Worm (Caenorhabditis elegans) whole organism, late embryonic: ENCODE measurements around the gene twk-24.
A peak's percentile ranks its signal among the peaks of the same experiment; 100 is the strongest.

Source experiments
- C38D4.7 ChIP-seq: fragments of 200-800 bp; sonication (Bioruptor generic); optimal IDR thresholded peaks from 2 replicates; lab custom pipeline; 2018; ENCODE audit warnings: mild to moderate bottlenecking, missing genetic modification characterization, moderate library complexity, missing compliant biosample characterization
- F13H6.1 ChIP-seq: sonication (generic microtip); optimal IDR thresholded peaks from 2 replicates; lab custom pipeline; 2016; ENCODE audit warnings: missing genetic modification characterization, missing compliant biosample characterization
- K09A11.1 ChIP-seq: sonication (generic microtip); optimal IDR thresholded peaks from 2 replicates; lab custom pipeline; 2017; ENCODE audit warnings: antibody characterized with exemption, mild to moderate bottlenecking, missing genetic modification characterization, missing compliant biosample characterization; ENCODE audit not compliant: insufficient read depth
- T23F11.4 ChIP-seq: fragments of 200-800 bp; sonication (Bioruptor generic); optimal IDR thresholded peaks from 2 replicates; lab custom pipeline; 2018; ENCODE audit warnings: mild to moderate bottlenecking, missing genetic modification characterization, missing compliant biosample characterization
- ahr-1 ChIP-seq: sonication (generic microtip); optimal IDR thresholded peaks from 2 replicates; lab custom pipeline; 2016; ENCODE audit warnings: missing genetic modification characterization, missing compliant biosample characterization
- ama-1 ChIP-seq: fragments of 150-350 bp; optimal IDR thresholded peaks from 2 replicates; lab custom pipeline; 2014
- ceh-14 ChIP-seq: sonication (generic microtip); optimal IDR thresholded peaks from 2 replicates; lab custom pipeline; 2016; ENCODE audit warnings: missing genotype, missing genetic modification characterization, missing compliant biosample characterization
- ceh-2 ChIP-seq: sonication (generic microtip); optimal IDR thresholded peaks from 2 replicates; lab custom pipeline; 2016; ENCODE audit warnings: missing genotype, missing genetic modification characterization, missing compliant biosample characterization
- ceh-22 ChIP-seq: sonication (generic microtip); optimal IDR thresholded peaks from 2 replicates; lab custom pipeline; 2017; ENCODE audit warnings: missing biosample characterization, missing genetic modification characterization
- ceh-30 ChIP-seq: fragments of 150-350 bp; optimal IDR thresholded peaks from 2 replicates; lab custom pipeline; 2014; ENCODE audit warnings: missing biosample characterization, missing genetic modification characterization
- ceh-48 ChIP-seq: sonication (generic microtip); optimal IDR thresholded peaks from 2 replicates; lab custom pipeline; 2016; ENCODE audit warnings: missing genetic modification characterization, inconsistent platforms, missing compliant biosample characterization
- dve-1 ChIP-seq: sonication (generic microtip); optimal IDR thresholded peaks from 2 replicates; lab custom pipeline; 2017; ENCODE audit warnings: antibody characterized with exemption, mild to moderate bottlenecking, missing genetic modification characterization, missing compliant biosample characterization
- elt-2 ChIP-seq: sonication (generic microtip); optimal IDR thresholded peaks from 2 replicates; lab custom pipeline; 2016; ENCODE audit warnings: missing genetic modification reagents, missing genetic modification characterization, missing compliant biosample characterization
- elt-4 ChIP-seq: sonication (generic microtip); optimal IDR thresholded peaks from 2 replicates; lab custom pipeline; 2016; ENCODE audit warnings: missing genetic modification characterization, missing compliant biosample characterization
- fax-1 ChIP-seq: sonication (generic microtip); optimal IDR thresholded peaks from 2 replicates; lab custom pipeline; 2016; ENCODE audit warnings: missing genotype, missing genetic modification characterization, missing compliant biosample characterization
- hlh-30 ChIP-seq: sonication (generic microtip); optimal IDR thresholded peaks from 2 replicates; lab custom pipeline; 2017; ENCODE audit warnings: antibody characterized with exemption, missing genetic modification characterization, missing compliant biosample characterization; ENCODE audit not compliant: insufficient read depth
- hlh-8 ChIP-seq: sonication (generic microtip); optimal IDR thresholded peaks from 2 replicates; lab custom pipeline; 2016; ENCODE audit warnings: missing genotype, missing genetic modification characterization, missing compliant biosample characterization
- madf-2 ChIP-seq: sonication (generic microtip); optimal IDR thresholded peaks from 2 replicates; lab custom pipeline; 2017; ENCODE audit warnings: missing genetic modification characterization, missing compliant biosample characterization
- nfya-1 ChIP-seq: sonication (generic microtip); optimal IDR thresholded peaks from 2 replicates; lab custom pipeline; 2017; ENCODE audit warnings: missing genetic modification characterization, mild to moderate bottlenecking, missing compliant biosample characterization, antibody characterized with exemption, moderate library complexity
- pag-3 ChIP-seq: sonication (generic microtip); optimal IDR thresholded peaks from 2 replicates; lab custom pipeline; 2016; ENCODE audit warnings: missing compliant biosample characterization, missing genetic modification characterization, borderline replicate concordance
- pat-9 ChIP-seq: fragments of 200-800 bp; sonication (Bioruptor generic); optimal IDR thresholded peaks from 2 replicates; lab custom pipeline; 2018; ENCODE audit warnings: mild to moderate bottlenecking, missing genetic modification characterization, moderate library complexity, missing compliant biosample characterization
- pha-4 ChIP-seq: fragments of 150-350 bp; optimal IDR thresholded peaks from 2 replicates; lab custom pipeline; 2018; ENCODE audit warnings: missing biosample characterization, missing genetic modification reagents, missing genetic modification characterization
- pros-1 ChIP-seq: fragments of 150-350 bp; optimal IDR thresholded peaks from 2 replicates; lab custom pipeline; 2014; ENCODE audit warnings: missing biosample characterization, missing genetic modification reagents, missing genetic modification characterization
- ref-2 ChIP-seq: sonication (generic microtip); optimal IDR thresholded peaks from 2 replicates; lab custom pipeline; 2016; ENCODE audit warnings: missing genetic modification characterization, missing compliant biosample characterization
- rnt-1 ChIP-seq: sonication (generic microtip); optimal IDR thresholded peaks from 2 replicates; lab custom pipeline; 2016; ENCODE audit warnings: missing genetic modification characterization, missing compliant biosample characterization
- sdc-2 ChIP-seq: sonication (generic microtip); optimal IDR thresholded peaks from 2 replicates; lab custom pipeline; 2016; ENCODE audit warnings: missing genotype, missing genetic modification characterization, missing compliant biosample characterization
- sox-2 ChIP-seq: fragments of 200-800 bp; sonication (Bioruptor generic); IDR thresholded peaks from 2 replicates; pipeline ENCODE4 v1.3.6; 2022; ENCODE audit warnings: missing genetic modification reagents, missing genetic modification characterization, missing compliant biosample characterization
- unc-3 ChIP-seq, 2 experiments: fragments of 200-800 bp in 1 of 2; sonication (Bioruptor generic) in 1 of 2; sonication (generic microtip) in 1 of 2; conservative IDR thresholded peaks in 1 of 2; optimal IDR thresholded peaks in 1 of 2; 2 replicates each; pipeline versions ENCODE4 v1.3.6 to Lab custom; 2016 to 2022; ENCODE audit warnings: missing compliant biosample characterization in 2 of 2, missing genetic modification characterization in 2 of 2, missing genetic modification reagents in 1 of 2

Gene twk-24

DNA sequence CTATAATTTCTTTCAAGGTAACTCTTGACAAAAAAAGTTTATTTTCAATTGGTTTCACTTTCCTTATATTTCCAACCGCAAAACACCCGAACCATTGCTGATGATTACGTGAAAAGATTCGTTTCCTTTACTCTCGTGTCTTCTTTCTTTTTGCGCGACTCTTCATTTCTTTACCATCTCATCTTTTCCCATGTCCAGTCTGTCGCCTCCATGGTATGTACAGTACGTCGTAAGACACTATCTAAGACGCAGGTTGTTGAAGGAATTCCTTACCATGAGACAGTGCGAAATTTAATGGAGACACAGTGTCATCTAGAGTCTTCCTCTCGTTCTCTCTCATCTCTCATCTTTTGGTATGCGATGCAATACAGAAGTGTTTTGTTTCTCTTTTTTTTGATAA lies 31.0 kb upstream of the twk-24 start:
- TF ChIP-seq hlh-30 (tag; lab: Kevin White, UChicago) (peak; percentile 68), elt-2 (tag; lab: Kevin White, UChicago) (peak; percentile 23), ceh-30 (tag; lab: Kevin White, UChicago) (peak; percentile 19), nfya-1 (peak; percentile 55), ahr-1 (tag; lab: Kevin White, UChicago) (no peak)
- TF ChIP-seq, all 69 proteins: peak for 4

DNA sequence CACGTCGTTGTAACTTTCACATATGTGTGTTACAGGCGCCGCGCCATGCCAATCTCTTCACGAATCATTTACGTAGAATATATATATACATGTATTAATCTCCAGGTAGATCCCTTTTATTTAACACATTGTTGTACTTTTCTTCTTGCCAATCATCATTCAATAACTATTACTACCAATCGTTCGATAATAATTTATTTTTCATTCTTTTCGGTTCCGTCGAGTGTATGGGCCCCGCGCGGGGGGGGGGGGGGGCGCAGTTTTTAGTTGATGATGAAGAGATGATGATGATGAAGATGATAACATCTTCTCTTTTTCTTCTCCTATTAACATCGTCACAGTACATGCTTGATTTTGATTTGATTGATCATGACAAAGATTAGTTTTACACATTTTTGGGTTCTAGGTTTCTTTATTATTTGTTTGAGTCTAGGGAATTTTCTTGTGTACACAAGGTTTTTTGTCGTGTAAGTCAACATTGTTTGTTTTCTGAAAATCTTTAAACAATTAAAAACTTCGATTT lies 30.2 kb upstream of the twk-24 start:
- TF ChIP-seq elt-4 (tag; lab: Kevin White, UChicago) (no peak), F13H6.1 (tag; lab: Kevin White, UChicago) (no peak), pha-4 (tag; lab: Kevin White, UChicago) (no peak), unc-3 (GFP tag; conservative IDR thresholded peaks at IDR 0.05; lab: Robert Waterston, UW) (no peak), unc-3 (tag; optimal IDR thresholded peaks at IDR 0.05; lab: Kevin White, UChicago) (no peak), ceh-48 (tag; lab: Kevin White, UChicago) (no peak), dve-1 (no peak), ceh-14 (tag; lab: Kevin White, UChicago) (no peak), pag-3 (tag; lab: Kevin White, UChicago) (no peak), ref-2 (tag; lab: Kevin White, UChicago) (no peak), C38D4.7 (no peak)

DNA sequence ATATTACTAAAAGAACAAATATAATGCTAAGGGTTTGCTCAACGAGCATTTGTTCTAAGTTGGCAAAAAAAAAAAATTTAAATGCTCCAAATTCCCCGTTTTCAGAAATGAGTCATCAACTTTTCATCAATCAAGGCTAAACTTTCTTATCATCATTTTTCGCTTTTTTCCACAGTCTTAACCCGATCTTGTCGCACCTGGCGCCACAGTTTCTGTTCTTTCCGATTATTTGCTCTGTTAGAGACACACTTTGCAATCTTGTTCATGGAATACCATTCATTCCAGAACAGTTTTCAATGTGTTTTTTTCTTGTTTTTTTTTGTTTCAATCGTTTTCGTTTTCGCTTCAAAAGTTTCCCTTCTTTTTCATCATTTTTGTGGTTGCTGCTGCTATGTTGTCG lies 29.1 kb upstream of the twk-24 start:
- no peak for TF ChIP-seq ceh-30 (tag; lab: Kevin White, UChicago)
- TF ChIP-seq dve-1: no peak
- no peak for TF ChIP-seq madf-2 (tag; lab: Kevin White, UChicago)
- TF ChIP-seq hlh-8 (tag; lab: Kevin White, UChicago): no peak
- no peak for TF ChIP-seq pros-1 (tag; lab: Kevin White, UChicago)
- no peak for TF ChIP-seq ceh-22 (tag; lab: Kevin White, UChicago)
- no peak for TF ChIP-seq pat-9 (tag; lab: Kevin White, UChicago)

DNA sequence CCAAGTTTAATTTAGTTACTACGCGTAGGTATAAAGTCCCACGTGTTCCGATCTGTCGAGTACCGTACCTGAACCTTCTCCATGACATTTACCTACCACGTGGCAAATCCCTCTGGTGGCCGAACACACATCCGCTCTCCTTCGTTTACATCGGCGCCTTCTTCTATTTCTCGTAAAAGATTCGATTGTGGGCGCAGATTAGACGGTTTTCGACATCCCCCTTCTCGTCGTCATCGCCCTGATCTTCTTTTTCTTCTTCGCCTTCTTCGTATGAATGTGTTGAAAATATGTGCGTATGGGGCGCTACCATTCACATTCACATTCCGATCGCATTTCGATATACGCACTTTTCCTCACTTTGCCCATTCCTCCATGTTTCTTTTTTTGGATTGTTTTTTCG lies 27.7 kb upstream of the twk-24 start:
- TF ChIP-seq rnt-1 (tag; lab: Kevin White, UChicago) (peak; percentile 14), sox-2 (GFP tag; lab: Robert Waterston, UW) (no peak)

DNA sequence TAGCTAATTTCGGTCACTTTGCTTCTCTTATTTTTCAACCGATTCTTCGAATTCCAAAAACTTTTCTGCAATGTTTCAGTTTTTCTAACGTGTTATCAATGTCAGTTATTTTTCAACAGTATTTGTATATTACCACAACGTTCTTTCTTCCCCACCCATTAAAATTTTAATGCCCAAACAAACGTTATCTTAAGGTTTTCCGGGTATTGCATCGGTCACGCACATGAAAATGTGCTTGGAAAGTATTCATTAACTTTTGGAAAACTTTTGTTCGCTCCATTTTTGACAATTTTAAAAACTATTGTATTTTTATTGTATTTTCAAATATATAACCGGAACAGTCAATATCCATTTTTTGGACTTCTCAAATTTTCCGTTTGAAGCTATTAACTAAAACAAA lies 27.0 kb upstream of the twk-24 start:
- TF ChIP-seq ama-1: no peak

DNA sequence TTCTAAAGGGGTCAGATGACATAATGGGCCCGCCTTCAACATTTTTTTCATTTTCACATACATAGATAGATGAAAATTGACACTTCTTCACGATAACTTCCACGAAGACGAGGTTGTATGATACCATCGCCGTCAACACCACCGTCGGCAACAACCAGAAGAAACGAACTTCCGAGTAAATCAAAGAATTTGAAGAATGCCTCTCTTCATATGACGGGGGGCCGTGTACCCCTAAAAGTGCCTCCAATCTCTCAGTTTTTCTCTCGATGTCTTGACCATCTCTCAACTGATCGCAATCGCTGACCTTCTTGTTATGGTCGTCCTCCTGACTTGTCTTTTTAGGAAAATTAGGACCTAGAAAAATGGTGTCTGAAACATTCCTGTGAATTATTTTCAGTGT lies 26.4 kb upstream of the twk-24 start:
- TF ChIP-seq ama-1 (no peak), ceh-2 (tag; lab: Kevin White, UChicago) (no peak), sdc-2 (no peak), K09A11.1 (tag; lab: Kevin White, UChicago) (no peak)

DNA sequence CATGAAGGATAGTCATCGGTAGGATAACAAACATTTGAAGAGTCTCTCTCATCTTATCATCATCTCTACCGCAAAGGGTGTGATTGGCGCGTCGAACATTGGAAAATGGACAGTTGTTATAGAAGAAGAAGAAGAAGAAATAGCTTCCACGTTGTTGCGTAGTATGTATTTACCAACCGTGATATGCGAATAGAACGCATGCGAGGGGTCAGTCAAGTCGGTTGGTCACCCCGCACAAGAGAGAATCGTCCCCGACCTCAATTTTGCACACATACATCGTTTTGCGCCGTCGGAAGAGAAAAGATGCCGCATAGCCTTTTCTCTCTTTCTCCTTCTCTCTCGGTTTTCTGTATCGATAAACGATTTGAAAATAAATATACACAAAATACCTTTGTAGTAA lies 25.9 kb upstream of the twk-24 start:
- no peak for TF ChIP-seq fax-1
- peak; percentile 15 for TF ChIP-seq elt-2 (tag; lab: Kevin White, UChicago)
- no peak for TF ChIP-seq ceh-30 (tag; lab: Kevin White, UChicago)
- TF ChIP-seq hlh-8 (tag; lab: Kevin White, UChicago): no peak
- TF ChIP-seq T23F11.4 (GFP tag; lab: Kevin White, UChicago): no peak
- TF ChIP-seq nfya-1: peak; percentile 12
